Fruit fly (Drosophila melanogaster) whole organism, prepupa: ENCODE results near the gene CG11342.

Experiments
- CG10631 ChIP-seq: fragments of 200-800 bp; sonication (Bioruptor generic); optimal IDR thresholded peaks from 2 replicates; lab custom pipeline; 2016; ENCODE audit warnings: missing biosample characterization, missing genetic modification characterization
- CG10669 ChIP-seq: fragments of 200-800 bp; sonication (Bioruptor generic); optimal IDR thresholded peaks from 3 replicates; lab custom pipeline; 2018; ENCODE audit warnings: missing biosample characterization, mild to moderate bottlenecking, missing genetic modification characterization, moderate library complexity
- CG11294 ChIP-seq: fragments of 200-800 bp; sonication (Bioruptor generic); IDR thresholded peaks from 2 replicates; pipeline ENCODE4 v1.3.6; 2022; ENCODE audit warnings: missing biosample characterization, missing genetic modification characterization
- CG11762 ChIP-seq: fragments of 200-800 bp; sonication (Bioruptor generic); optimal IDR thresholded peaks from 3 replicates; lab custom pipeline; 2016; ENCODE audit warnings: missing biosample characterization, missing genetic modification characterization; ENCODE audit not compliant: insufficient read depth
- CG16779 ChIP-seq: fragments of 200-800 bp; sonication (Bioruptor generic); optimal IDR thresholded peaks from 3 replicates; lab custom pipeline; 2017; ENCODE audit warnings: missing biosample characterization, mild to moderate bottlenecking, missing genetic modification characterization
- CG31627 ChIP-seq: fragments of 200-800 bp; sonication (Bioruptor generic); optimal IDR thresholded peaks from 3 replicates; lab custom pipeline; 2016; ENCODE audit warnings: missing biosample characterization, missing genetic modification characterization
- CG3919 ChIP-seq: fragments of 200-800 bp; sonication (Bioruptor generic); optimal IDR thresholded peaks from 3 replicates; lab custom pipeline; 2016; ENCODE audit warnings: missing biosample characterization, missing genetic modification characterization
- CG6276 ChIP-seq: fragments of 200-800 bp; sonication (Bioruptor generic); optimal IDR thresholded peaks from 2 replicates; lab custom pipeline; 2017; ENCODE audit warnings: missing biosample characterization, mild to moderate bottlenecking, missing genetic modification characterization
- CG6808 ChIP-seq: fragments of 200-800 bp; sonication (Bioruptor generic); optimal IDR thresholded peaks from 3 replicates; lab custom pipeline; 2017; ENCODE audit warnings: missing biosample characterization, missing genetic modification characterization, mild to moderate bottlenecking, moderate library complexity, missing genetic modification reagents
- CG6854 ChIP-seq: fragments of 200-800 bp; sonication (Bioruptor generic); optimal IDR thresholded peaks from 2 replicates; lab custom pipeline; 2017; ENCODE audit warnings: missing biosample characterization, mild to moderate bottlenecking, missing genetic modification characterization
- CG7368 ChIP-seq: fragments of 200-800 bp; sonication (Bioruptor generic); optimal IDR thresholded peaks from 3 replicates; lab custom pipeline; 2016; ENCODE audit warnings: missing biosample characterization, missing genetic modification characterization
- CG8119 ChIP-seq: fragments of 200-800 bp; sonication (Bioruptor generic); IDR thresholded peaks from 3 replicates; pipeline ENCODE4 v1.3.6; 2022; ENCODE audit warnings: missing biosample characterization, missing genetic modification characterization
- CG8319 ChIP-seq: fragments of 200-800 bp; sonication (Bioruptor generic); optimal IDR thresholded peaks from 3 replicates; lab custom pipeline; 2016; ENCODE audit warnings: missing biosample characterization, missing genetic modification characterization
- CG8632 ChIP-seq: fragments of 200-800 bp; sonication (Bioruptor generic); optimal IDR thresholded peaks from 3 replicates; lab custom pipeline; 2016; ENCODE audit warnings: missing biosample characterization, missing genetic modification characterization
- Eip78C ChIP-seq: fragments of 200-800 bp; sonication (Bioruptor generic); peaks from one replicate; lab custom pipeline; 2016; ENCODE audit warnings: missing biosample characterization, missing genetic modification characterization
- Eip93F ChIP-seq: fragments of 200-800 bp; sonication (Bioruptor generic); optimal IDR thresholded peaks from 2 replicates; lab custom pipeline; 2016; ENCODE audit warnings: missing biosample characterization, mild to moderate bottlenecking, missing genetic modification characterization
- Ets21C ChIP-seq: fragments of 200-800 bp; sonication (Bioruptor generic); optimal IDR thresholded peaks from 3 replicates; lab custom pipeline; 2016; ENCODE audit warnings: missing biosample characterization, missing genetic modification characterization
- Ets96B ChIP-seq: fragments of 200-800 bp; optimal IDR thresholded peaks from 2 replicates; lab custom pipeline; 2019; ENCODE audit warnings: missing biosample characterization, mild to moderate bottlenecking, missing genetic modification characterization, moderate library complexity
- Gug ChIP-seq: fragments of 200-800 bp; sonication (Bioruptor generic); IDR thresholded peaks from 2 replicates; pipeline ENCODE4 v1.3.6; 2022; ENCODE audit warnings: missing biosample characterization, missing genetic modification characterization
- Hr38 ChIP-seq: sonication (Bioruptor generic); optimal IDR thresholded peaks from 2 replicates; lab custom pipeline; 2016; ENCODE audit warnings: missing biosample characterization, missing genetic modification characterization
- Hr39 ChIP-seq: fragments of 200-800 bp; sonication (Bioruptor generic); optimal IDR thresholded peaks from 2 replicates; lab custom pipeline; 2016; ENCODE audit warnings: missing biosample characterization, missing genetic modification characterization
- Met ChIP-seq: fragments of 200-800 bp; sonication (Bioruptor generic); optimal IDR thresholded peaks from 3 replicates; lab custom pipeline; 2016; ENCODE audit warnings: missing biosample characterization, missing genetic modification characterization
- OdsH ChIP-seq: fragments of 200-800 bp; sonication (Bioruptor generic); optimal IDR thresholded peaks from 3 replicates; lab custom pipeline; 2016; ENCODE audit warnings: missing biosample characterization, missing genetic modification characterization
- Smox ChIP-seq: fragments of 200-800 bp; sonication (Bioruptor generic); optimal IDR thresholded peaks from 3 replicates; lab custom pipeline; 2016; ENCODE audit warnings: missing biosample characterization, missing genetic modification characterization
- Sox14 ChIP-seq: fragments of 200-800 bp; sonication (Bioruptor generic); optimal IDR thresholded peaks from 3 replicates; lab custom pipeline; 2016; ENCODE audit warnings: missing biosample characterization, missing genetic modification characterization
- Sox15 ChIP-seq: fragments of 200-800 bp; sonication (Bioruptor generic); optimal IDR thresholded peaks from 3 replicates; lab custom pipeline; 2016; ENCODE audit warnings: missing biosample characterization, missing genetic modification characterization
- achi ChIP-seq: fragments of 200-800 bp; sonication (Bioruptor generic); optimal IDR thresholded peaks from 3 replicates; lab custom pipeline; 2016; ENCODE audit warnings: missing biosample characterization, missing genetic modification characterization
- acj6 ChIP-seq: fragments of 200-800 bp; sonication (Bioruptor generic); optimal IDR thresholded peaks from 3 replicates; lab custom pipeline; 2016; ENCODE audit warnings: missing biosample characterization, missing genetic modification characterization
- cyc ChIP-seq: fragments of 200-800 bp; sonication (Bioruptor generic); optimal IDR thresholded peaks from 3 replicates; lab custom pipeline; 2016; ENCODE audit warnings: missing biosample characterization, missing genetic modification characterization
- fd59A ChIP-seq: fragments of 200-800 bp; sonication (Bioruptor generic); optimal IDR thresholded peaks from 2 replicates; lab custom pipeline; 2017; ENCODE audit warnings: missing biosample characterization, mild to moderate bottlenecking, missing genetic modification characterization, missing genetic modification reagents
- fd85E ChIP-seq: fragments of 200-800 bp; sonication (Bioruptor generic); optimal IDR thresholded peaks from 3 replicates; lab custom pipeline; 2016; ENCODE audit warnings: missing biosample characterization, missing genetic modification characterization
- fkh ChIP-seq: fragments of 200-800 bp; sonication (Bioruptor generic); optimal IDR thresholded peaks from 3 replicates; lab custom pipeline; 2017; ENCODE audit warnings: missing biosample characterization, mild to moderate bottlenecking, missing genetic modification characterization, moderate library complexity
- lz ChIP-seq: fragments of 200-800 bp; sonication (Bioruptor generic); optimal IDR thresholded peaks from 3 replicates; lab custom pipeline; 2016; ENCODE audit warnings: missing biosample characterization, missing genetic modification characterization
- spab ChIP-seq: fragments of 200-800 bp; sonication (Bioruptor generic); optimal IDR thresholded peaks from 2 replicates; lab custom pipeline; 2017; ENCODE audit warnings: missing biosample characterization, mild to moderate bottlenecking, missing genetic modification characterization, missing genetic modification reagents
- ss ChIP-seq, 2 experiments: fragments of 200-800 bp; sonication (Bioruptor generic); optimal IDR thresholded peaks; 2 replicates in 1 of 2; 3 replicates in 1 of 2; lab custom pipeline; 2017 to 2018; ENCODE audit warnings: mild to moderate bottlenecking in 2 of 2, missing biosample characterization in 2 of 2, missing genetic modification characterization in 2 of 2, moderate library complexity in 1 of 2
- svp ChIP-seq: fragments of 200-800 bp; sonication (Bioruptor generic); peaks from one replicate; lab custom pipeline; 2016; ENCODE audit warnings: missing biosample characterization, missing genetic modification characterization
- topi ChIP-seq: fragments of 200-800 bp; sonication (Bioruptor generic); optimal IDR thresholded peaks from 3 replicates; lab custom pipeline; 2016; ENCODE audit warnings: missing biosample characterization, missing genetic modification characterization
- vri ChIP-seq: fragments of 200-800 bp; sonication (Bioruptor generic); optimal IDR thresholded peaks from 3 replicates; lab custom pipeline; 2016; ENCODE audit warnings: missing biosample characterization, mild to moderate bottlenecking, missing genetic modification characterization

The CG11342 gene

DNA sequence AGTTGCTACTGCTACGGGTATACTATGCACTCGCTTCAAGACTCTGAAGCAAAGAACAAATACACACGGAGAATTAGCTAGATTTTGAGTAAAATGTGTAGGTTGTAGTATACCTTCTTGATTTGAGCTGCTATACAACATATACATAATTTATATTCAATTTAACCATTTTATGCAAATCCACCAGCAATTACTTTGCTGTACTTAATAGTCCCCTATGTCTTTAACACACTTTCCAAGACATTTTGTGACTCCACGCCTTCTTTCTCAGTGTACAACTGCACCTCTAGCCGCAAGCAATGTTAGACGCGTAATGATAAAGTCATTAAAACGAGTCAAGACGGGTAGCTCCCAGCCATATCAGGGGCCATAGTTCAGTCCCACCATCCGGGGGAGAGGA, 30.7 kb downstream of the CG11342 start (continued):
- TF ChIP-seq acj6 (GFP tag; lab: Kevin White, UChicago) (no peak), cyc (GFP tag; lab: Kevin White, UChicago) (no peak), Eip93F (GFP tag; lab: Kevin White, UChicago) (no peak), Sox14 (GFP tag; lab: Kevin White, UChicago) (no peak), Smox (GFP tag; lab: Kevin White, UChicago) (no peak), Met (no peak), spab (GFP tag; lab: Kevin White, UChicago) (peak; percentile 57), CG31627 (GFP tag; lab: Kevin White, UChicago) (no peak), CG10669 (peak; percentile 51), CG8119 (GFP tag; lab: Robert Waterston, UW) (peak; percentile 55; the same call in 2 of the 3 replicates), CG3919 (GFP tag; lab: Kevin White, UChicago) (peak; percentile 31), fd85E (GFP tag; lab: Kevin White, UChicago) (no peak), CG7368 (GFP tag; lab: Kevin White, UChicago) (peak; percentile 24), Gug (GFP tag; lab: Robert Waterston, UW) (peak; percentile 34; the same call in 1 of the 2 replicates), fkh (no peak), Sox15 (GFP tag; lab: Kevin White, UChicago) (no peak), Ets21C (GFP tag; lab: Kevin White, UChicago) (no peak), Eip78C (peak; percentile 67), Hr38 (GFP tag; lab: Kevin White, UChicago) (no peak), vri (GFP tag; lab: Kevin White, UChicago) (no peak), CG6808 (GFP tag; lab: Kevin White, UChicago) (peak; percentile 74), fd59A (GFP tag; lab: Kevin White, UChicago) (no peak), CG11294 (0 out of 2 replicates have a peak, but pooled peaks have one; percentile 26), CG6854 (GFP tag; lab: Kevin White, UChicago) (no peak), OdsH (GFP tag; lab: Kevin White, UChicago) (no peak), CG6276 (GFP tag; lab: Kevin White, UChicago) (peak; percentile 88), svp (no peak), CG8632 (GFP tag; lab: Kevin White, UChicago) (no peak), CG8319 (GFP tag; lab: Kevin White, UChicago) (no peak), achi (GFP tag; lab: Kevin White, UChicago) (no peak), ss (GFP tag; optimal IDR thresholded peaks at IDR 0.05; lab: Kevin White, UChicago) (peak in 1 of 2 experiments; percentile 10), lz (GFP tag; lab: Kevin White, UChicago) (no peak), Ets96B (peak; percentile 46), Hr39 (GFP tag; lab: Kevin White, UChicago) (no peak), CG11762 (peak; percentile 28)

DNA sequence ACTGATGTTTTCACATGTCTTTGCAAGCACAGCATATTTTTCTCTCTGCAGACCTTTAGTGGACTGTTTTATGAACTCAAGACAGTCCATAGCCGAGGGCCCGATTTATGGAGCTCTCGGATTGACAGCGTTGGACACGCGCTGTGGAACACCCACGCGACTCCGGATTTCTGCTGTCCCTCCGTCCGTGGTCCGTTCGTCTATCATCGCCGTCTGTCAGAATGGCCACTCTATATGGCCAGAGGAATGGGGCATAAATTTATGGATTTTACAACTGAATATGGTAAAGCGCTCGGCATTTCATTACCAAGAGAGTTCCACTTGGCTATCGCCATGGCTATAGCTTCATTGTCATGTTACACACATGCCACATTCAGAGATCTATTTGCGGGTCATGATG, 39.2 kb downstream of the CG11342 start:
- TF ChIP-seq CG31627 (GFP tag; lab: Kevin White, UChicago) (no peak), fd85E (GFP tag; lab: Kevin White, UChicago) (no peak), acj6 (GFP tag; lab: Kevin White, UChicago) (no peak), topi (no peak), CG10631 (GFP tag; lab: Kevin White, UChicago) (no peak), CG16779 (no peak)

DNA sequence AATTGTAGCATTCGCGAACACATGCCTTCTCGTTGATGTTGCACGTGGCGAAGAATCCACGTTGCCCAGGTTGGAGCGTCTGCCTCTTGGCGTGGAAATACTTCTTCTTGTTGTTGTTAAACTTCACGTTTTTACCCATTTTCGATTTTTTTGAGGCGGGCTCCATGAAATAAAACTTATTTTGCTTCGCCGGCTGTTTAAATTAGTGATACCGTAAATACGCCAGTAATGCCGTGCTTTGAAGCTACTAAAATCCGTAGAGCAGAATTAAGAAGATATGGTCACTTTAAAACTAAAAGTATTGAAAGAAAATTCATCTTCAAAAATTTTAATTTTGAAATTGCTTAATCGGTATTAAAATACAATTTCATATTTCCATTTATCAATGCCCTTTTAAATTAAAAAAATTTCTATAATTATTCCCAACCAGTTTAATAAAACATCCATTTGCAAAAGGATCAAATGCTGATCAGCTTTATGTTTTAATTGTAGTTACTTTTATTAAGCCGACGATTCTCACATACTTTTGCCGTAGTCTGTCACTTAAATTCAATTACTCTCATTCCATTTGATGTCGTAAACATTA, 45.1 kb downstream of the CG11342 start, which contains the start of gene CG15014:
Gene CG15014, minus strand, starts transcription at position 228 of the 586 bp plus-strand sequence.
- TF ChIP-seq CG6808 (GFP tag; lab: Kevin White, UChicago), result no peak
